Fruit fly (Drosophila melanogaster) whole organism, adult: ENCODE data around the gene nmdyn-D7.
A peak's percentile ranks its signal among the peaks of the same experiment; 100 is the strongest.

Experiments
- CG11617 ChIP-seq: fragments of 200-800 bp; sonication (Bioruptor generic); optimal IDR thresholded peaks from 2 replicates; lab custom pipeline; 2017; ENCODE audit warnings: mild to moderate bottlenecking, missing biosample characterization, missing genetic modification reagents, missing genetic modification characterization
- CG12768 ChIP-seq: fragments of 200-800 bp; sonication (Bioruptor generic); optimal IDR thresholded peaks from 2 replicates; lab custom pipeline; 2017; ENCODE audit warnings: missing biosample characterization, missing genetic modification characterization, mild to moderate bottlenecking, moderate library complexity, missing genetic modification reagents
- CG14711 ChIP-seq: fragments of 200-800 bp; sonication (Bioruptor generic); optimal IDR thresholded peaks from 2 replicates; lab custom pipeline; 2018; ENCODE audit warnings: missing biosample characterization, mild to moderate bottlenecking, missing genetic modification characterization, moderate library complexity
- CG1620 ChIP-seq: fragments of 200-800 bp; sonication (Bioruptor generic); optimal IDR thresholded peaks from 2 replicates; lab custom pipeline; 2016; ENCODE audit warnings: missing biosample characterization, missing genetic modification characterization
- CG33017 ChIP-seq: fragments of 200-800 bp; sonication (Bioruptor generic); optimal IDR thresholded peaks from 2 replicates; lab custom pipeline; 2018; ENCODE audit warnings: missing biosample characterization, mild to moderate bottlenecking, missing genetic modification characterization, moderate library complexity
- CG5204 ChIP-seq: fragments of 200-800 bp; sonication (Bioruptor generic); optimal IDR thresholded peaks from 2 replicates; lab custom pipeline; 2016; ENCODE audit warnings: missing biosample characterization, missing genetic modification characterization
- Crg-1 ChIP-seq: fragments of 200-800 bp; sonication (Bioruptor generic); optimal IDR thresholded peaks from 2 replicates; lab custom pipeline; 2016; ENCODE audit warnings: missing biosample characterization, missing genetic modification characterization
- Hr96 ChIP-seq: fragments of 200-800 bp; sonication (Bioruptor generic); optimal IDR thresholded peaks from 2 replicates; lab custom pipeline; 2016; ENCODE audit warnings: missing biosample characterization, missing genetic modification characterization
- cic ChIP-seq: fragments of 200-800 bp; sonication (Bioruptor generic); optimal IDR thresholded peaks from 2 replicates; lab custom pipeline; 2017; ENCODE audit warnings: missing biosample characterization, mild to moderate bottlenecking, missing genetic modification characterization, moderate library complexity
- cnc ChIP-seq, 2 experiments: fragments of >200 bp; optimal IDR thresholded peaks; 2 replicates each; lab custom pipeline; 2017
- kay ChIP-seq: fragments of 200-800 bp; sonication (Bioruptor generic); peaks from one replicate; lab custom pipeline; 2016; ENCODE audit warnings: missing biosample characterization, missing genetic modification characterization, borderline replicate concordance

DNA sequence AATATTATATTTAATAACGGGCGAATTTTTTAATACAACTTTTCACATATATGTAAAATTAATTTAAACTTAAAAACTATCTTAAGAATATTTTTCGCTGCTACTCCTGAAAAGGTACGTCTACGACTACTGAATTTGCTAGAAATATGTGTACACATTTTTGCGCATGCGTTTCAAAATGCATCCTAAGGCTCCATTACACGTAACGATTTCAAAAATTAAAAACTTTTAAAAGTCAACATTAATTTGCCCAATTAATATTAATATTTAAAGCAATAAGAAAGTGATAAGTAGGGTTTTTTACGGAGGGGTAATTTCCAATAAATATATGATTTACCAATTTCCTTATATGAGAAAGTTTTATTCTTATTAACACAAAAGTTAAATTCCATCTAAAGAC, 51.0 kb downstream of the nmdyn-D7 start, which contains the start of gene FoxP:
- TF ChIP-seq Hr96 (GFP tag; lab: Kevin White, UChicago) (no peak), kay (GFP tag; lab: Kevin White, UChicago) (peak; percentile 29), CG1620 (GFP tag; lab: Kevin White, UChicago) (no peak), cnc (optimal IDR thresholded peaks at IDR 0.05; lab: Kevin White, UChicago) (no peak), cic (GFP tag; lab: Kevin White, UChicago) (no peak), CG12768 (no peak), CG14711 (tag; lab: Kevin White, UChicago) (no peak), CG33017 (no peak), CG11617 (no peak), CG5204 (no peak), Crg-1 (no peak)
